Worm (Caenorhabditis elegans) whole organism, L2 larva: ENCODE results near the gene hira-1.

Experiments
- C34F6.9 ChIP-seq: fragments of 150-350 bp; optimal IDR thresholded peaks from 2 replicates; lab custom pipeline; 2014; ENCODE audit warnings: missing biosample characterization, missing genetic modification characterization
- ZK546.5 ChIP-seq: sonication (generic microtip); optimal IDR thresholded peaks from 2 replicates; lab custom pipeline; 2017; ENCODE audit warnings: missing biosample characterization, missing genetic modification characterization
- alr-1 ChIP-seq: fragments of 150-350 bp; optimal IDR thresholded peaks from 2 replicates; lab custom pipeline; 2014; ENCODE audit warnings: missing biosample characterization, missing genetic modification characterization
- aly-2 ChIP-seq: fragments of 150-350 bp; optimal IDR thresholded peaks from 2 replicates; lab custom pipeline; 2014; ENCODE audit warnings: missing biosample characterization, missing genetic modification characterization
- ama-1 ChIP-seq: fragments of 150-350 bp; optimal IDR thresholded peaks from 2 replicates; lab custom pipeline; 2018; ENCODE audit warnings: inconsistent platforms
- blmp-1 ChIP-seq: sonication (generic microtip); optimal IDR thresholded peaks from 2 replicates; lab custom pipeline; 2017; ENCODE audit warnings: missing genetic modification characterization, mild to moderate bottlenecking, missing compliant biosample characterization, antibody characterized with exemption, moderate library complexity; ENCODE audit not compliant: insufficient read depth
- ceh-16 ChIP-seq: fragments of 150-350 bp; optimal IDR thresholded peaks from 2 replicates; lab custom pipeline; 2014; ENCODE audit warnings: missing biosample characterization, missing genetic modification characterization
- ceh-82 ChIP-seq: fragments of 150-350 bp; optimal IDR thresholded peaks from 2 replicates; lab custom pipeline; 2014; ENCODE audit warnings: missing biosample characterization, missing genetic modification characterization
- crh-2 ChIP-seq: sonication (generic microtip); optimal IDR thresholded peaks from 2 replicates; lab custom pipeline; 2017; ENCODE audit warnings: missing biosample characterization, missing genetic modification characterization
- elt-3 ChIP-seq: sonication (generic microtip); optimal IDR thresholded peaks from 2 replicates; lab custom pipeline; 2017; ENCODE audit warnings: missing biosample characterization, missing genetic modification characterization
- fos-1 ChIP-seq: fragments of 150-350 bp; optimal IDR thresholded peaks from 2 replicates; lab custom pipeline; 2014; ENCODE audit warnings: missing biosample characterization, missing genetic modification characterization
- gmeb-1 ChIP-seq: fragments of 150-350 bp; optimal IDR thresholded peaks from 2 replicates; lab custom pipeline; 2014; ENCODE audit warnings: missing biosample characterization, missing genetic modification characterization
- lin-11 ChIP-seq: fragments of 150-350 bp; sonication (generic microtip); optimal IDR thresholded peaks from 2 replicates; lab custom pipeline; 2014; ENCODE audit warnings: missing biosample characterization, missing genetic modification characterization, inconsistent platforms, mixed read lengths
- lin-13 ChIP-seq: fragments of 150-350 bp; optimal IDR thresholded peaks from 2 replicates; lab custom pipeline; 2014; ENCODE audit warnings: missing biosample characterization, missing genetic modification reagents, missing genetic modification characterization
- lin-39 ChIP-seq: fragments of 150-350 bp; optimal IDR thresholded peaks from 2 replicates; lab custom pipeline; 2014; ENCODE audit warnings: missing biosample characterization, missing genetic modification reagents, missing genetic modification characterization
- lsy-2 ChIP-seq, 2 experiments: fragments of 150-350 bp in 1 of 2; sonication (generic microtip) in 1 of 2; optimal IDR thresholded peaks; 2 replicates each; lab custom pipeline; 2014 to 2017; ENCODE audit warnings: missing biosample characterization in 2 of 2, missing genetic modification characterization in 2 of 2
- mab-5 ChIP-seq: fragments of 150-350 bp; optimal IDR thresholded peaks from 2 replicates; lab custom pipeline; 2014; ENCODE audit warnings: missing biosample characterization, missing genetic modification characterization
- mbf-1 ChIP-seq: sonication (generic microtip); optimal IDR thresholded peaks from 2 replicates; lab custom pipeline; 2017; ENCODE audit warnings: missing biosample characterization, missing genetic modification characterization
- mdl-1 ChIP-seq, 2 experiments: fragments of 150-350 bp in 1 of 2; sonication (generic microtip) in 1 of 2; optimal IDR thresholded peaks; 2 replicates each; lab custom pipeline; 2017; ENCODE audit warnings: missing biosample characterization in 2 of 2, missing genetic modification characterization in 2 of 2
- nhr-11 ChIP-seq: fragments of 150-350 bp; optimal IDR thresholded peaks from 2 replicates; lab custom pipeline; 2014; ENCODE audit warnings: missing biosample characterization, missing genetic modification characterization
- nhr-12 ChIP-seq: fragments of 150-350 bp; optimal IDR thresholded peaks from 2 replicates; lab custom pipeline; 2014; ENCODE audit warnings: missing biosample characterization, missing genetic modification characterization
- nhr-129 ChIP-seq: fragments of 150-350 bp; optimal IDR thresholded peaks from 2 replicates; lab custom pipeline; 2014; ENCODE audit warnings: missing biosample characterization, missing genetic modification characterization
- nhr-23 ChIP-seq: fragments of 150-350 bp; optimal IDR thresholded peaks from 2 replicates; lab custom pipeline; 2014; ENCODE audit warnings: missing biosample characterization, missing genetic modification reagents, missing genetic modification characterization
- nhr-237 ChIP-seq: fragments of 150-350 bp; optimal IDR thresholded peaks from 2 replicates; lab custom pipeline; 2014; ENCODE audit warnings: missing biosample characterization, missing genetic modification characterization
- nhr-25 ChIP-seq: fragments of 150-350 bp; sonication (generic microtip); optimal IDR thresholded peaks from 3 replicates; lab custom pipeline; 2014; ENCODE audit warnings: missing biosample characterization, missing genetic modification characterization
- nhr-6 ChIP-seq: fragments of 150-350 bp; optimal IDR thresholded peaks from 2 replicates; lab custom pipeline; 2014; ENCODE audit warnings: missing biosample characterization, missing genetic modification characterization
- nhr-77 ChIP-seq: fragments of 150-350 bp; optimal IDR thresholded peaks from 2 replicates; lab custom pipeline; 2014; ENCODE audit warnings: missing biosample characterization, missing genetic modification characterization
- peb-1 ChIP-seq: fragments of 150-350 bp; optimal IDR thresholded peaks from 2 replicates; lab custom pipeline; 2014; ENCODE audit warnings: missing biosample characterization, missing genetic modification characterization
- skn-1 ChIP-seq: sonication (generic microtip); optimal IDR thresholded peaks from 2 replicates; lab custom pipeline; 2017; ENCODE audit warnings: missing biosample characterization, missing genetic modification characterization
- sma-3 ChIP-seq: sonication (generic microtip); optimal IDR thresholded peaks from 2 replicates; lab custom pipeline; 2016; ENCODE audit warnings: missing genetic modification reagents, missing genetic modification characterization, missing compliant biosample characterization
- snpc-4 ChIP-seq: fragments of 150-350 bp; optimal IDR thresholded peaks from 2 replicates; lab custom pipeline; 2014; ENCODE audit warnings: missing biosample characterization, missing genetic modification characterization
- unc-39 ChIP-seq: fragments of 150-350 bp; optimal IDR thresholded peaks from 2 replicates; lab custom pipeline; 2014; ENCODE audit warnings: missing biosample characterization, missing genetic modification characterization
- unc-55 ChIP-seq: fragments of 150-350 bp; sonication (generic microtip); optimal IDR thresholded peaks from 3 replicates; lab custom pipeline; 2014; ENCODE audit warnings: missing biosample characterization, missing genetic modification reagents, missing genetic modification characterization
- unc-62 ChIP-seq: fragments of 150-350 bp; optimal IDR thresholded peaks from 2 replicates; lab custom pipeline; 2014; ENCODE audit warnings: missing biosample characterization, missing genetic modification reagents, missing genetic modification characterization
- zag-1 ChIP-seq: fragments of 150-350 bp; optimal IDR thresholded peaks from 2 replicates; lab custom pipeline; 2014; ENCODE audit warnings: missing biosample characterization, missing genetic modification characterization
- ztf-1 ChIP-seq: fragments of 200-800 bp; sonication (Bioruptor generic); conservative IDR thresholded peaks from 2 replicates; pipeline ENCODE4 v1.3.6; 2022; ENCODE audit warnings: missing genetic modification characterization, missing compliant biosample characterization
- ztf-11 ChIP-seq: sonication (generic microtip); optimal IDR thresholded peaks from 2 replicates; lab custom pipeline; 2017; ENCODE audit warnings: missing biosample characterization, missing genetic modification characterization

Gene hira-1

ce11 chrIII:5146749-5147148 is 44.2 kb upstream of the hira-1 start:
- peak; percentile 5 for TF ChIP-seq crh-2 (tag; lab: Kevin White, UChicago)
- TF ChIP-seq nhr-12 (tag; lab: Kevin White, UChicago), result no peak
- peak; percentile 52 for TF ChIP-seq fos-1 (tag; lab: Kevin White, UChicago)

ce11 chrIII:5147445-5147844 is 43.5 kb upstream of the hira-1 start:
- no peak for TF ChIP-seq ZK546.5
- TF ChIP-seq nhr-25, result no peak
- no peak for TF ChIP-seq nhr-23 (tag; lab: Kevin White, UChicago)
- no peak for TF ChIP-seq nhr-237 (tag; lab: Kevin White, UChicago)
- no peak for TF ChIP-seq gmeb-1
- TF ChIP-seq mdl-1 (tag; optimal IDR thresholded peaks at IDR 0.05; lab: Kevin White, UChicago), result no peak
- TF ChIP-seq ama-1 (lab: Kevin White, UChicago), result no peak
- TF ChIP-seq ztf-1 (GFP tag; lab: Robert Waterston, UW), result no peak
- TF ChIP-seq alr-1 (tag; lab: Kevin White, UChicago), result no peak
- TF ChIP-seq elt-3 (tag; lab: Kevin White, UChicago), result no peak
- no peak for TF ChIP-seq lin-13 (GFP tag; lab: Kevin White, UChicago)
- TF ChIP-seq, all 48 proteins: peak for 0

DNA sequence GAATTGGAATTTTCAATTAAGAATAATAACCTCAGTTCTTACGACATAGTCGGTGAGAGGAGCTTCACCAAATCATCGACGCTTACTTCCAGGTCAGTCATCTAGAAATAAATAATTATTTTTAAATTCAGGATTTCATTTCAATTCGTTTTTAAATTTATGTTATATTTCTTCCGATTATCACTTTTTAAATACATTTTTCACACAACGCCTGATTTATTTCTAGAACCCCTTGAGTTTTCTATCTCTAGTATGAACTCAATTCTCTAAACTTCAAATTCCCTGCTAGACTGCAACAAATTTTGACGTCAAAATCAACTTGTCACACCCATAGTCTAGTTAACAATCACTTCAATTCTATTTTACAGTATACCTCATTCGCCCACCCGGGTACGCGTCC is 41.4 kb upstream of the hira-1 start, which contains the start of gene Y54H5A.2:
TSS of gene Y54H5A.2 (minus strand) at position 101 of the 400 bp plus-strand sequence.
- no peak for TF ChIP-seq sma-3
- TF ChIP-seq peb-1 (tag; lab: Kevin White, UChicago), result no peak
- no peak for TF ChIP-seq zag-1 (tag; lab: Kevin White, UChicago)
- TF ChIP-seq nhr-237 (tag; lab: Kevin White, UChicago), result no peak

- TF ChIP-seq unc-39 (tag; lab: Kevin White, UChicago) (no peak), mab-5 (tag; lab: Kevin White, UChicago) (no peak), zag-1 (tag; lab: Kevin White, UChicago) (no peak), nhr-6 (no peak), lin-11 (tag; lab: Kevin White, UChicago) (no peak), unc-55 (GFP tag; lab: Kevin White, UChicago) (no peak), lin-13 (GFP tag; lab: Kevin White, UChicago) (no peak)
These were observed 40.9 kb upstream of the hira-1 start for ce11 chrIII:5150012-5150411.

- no peak for TF ChIP-seq ceh-16
- TF ChIP-seq lin-13 (GFP tag; lab: Kevin White, UChicago), result no peak
- no peak for TF ChIP-seq crh-2 (tag; lab: Kevin White, UChicago)
- TF ChIP-seq unc-62 (GFP tag; lab: Kevin White, UChicago), result no peak
- TF ChIP-seq nhr-129 (tag; lab: Kevin White, UChicago), result no peak
- TF ChIP-seq aly-2 (tag; lab: Kevin White, UChicago), result no peak
- no peak for TF ChIP-seq fos-1 (tag; lab: Kevin White, UChicago)
- no peak for TF ChIP-seq skn-1 (tag; lab: Kevin White, UChicago)
- no peak for TF ChIP-seq ztf-11 (tag; lab: Kevin White, UChicago)
- TF ChIP-seq lsy-2 (tag; optimal IDR thresholded peaks at IDR 0.05; lab: Kevin White, UChicago), result no peak
- TF ChIP-seq mdl-1 (tag; optimal IDR thresholded peaks at IDR 0.05; lab: Kevin White, UChicago), result no peak
- TF ChIP-seq C34F6.9 (tag; lab: Kevin White, UChicago), result no peak
These were observed 39.9 kb upstream of the hira-1 start for ce11 chrIII:5150980-5151379.

- TF ChIP-seq aly-2 (tag; lab: Kevin White, UChicago) (no peak), crh-2 (tag; lab: Kevin White, UChicago) (peak; percentile 21), lin-13 (GFP tag; lab: Kevin White, UChicago) (no peak), nhr-11 (tag; lab: Kevin White, UChicago) (no peak), lsy-2 (tag; optimal IDR thresholded peaks at IDR 0.05; lab: Kevin White, UChicago) (peak in 1 of 2 experiments; percentile 54), unc-62 (GFP tag; lab: Kevin White, UChicago) (no peak), mab-5 (tag; lab: Kevin White, UChicago) (no peak), ZK546.5 (no peak), ama-1 (lab: Kevin White, UChicago) (no peak), unc-55 (GFP tag; lab: Kevin White, UChicago) (peak; percentile 80), nhr-6 (no peak), skn-1 (tag; lab: Kevin White, UChicago) (no peak), ztf-1 (GFP tag; lab: Robert Waterston, UW) (no peak), ztf-11 (tag; lab: Kevin White, UChicago) (no peak), unc-39 (tag; lab: Kevin White, UChicago) (no peak), snpc-4 (tag; lab: Kevin White, UChicago) (no peak), nhr-237 (tag; lab: Kevin White, UChicago) (no peak), gmeb-1 (no peak), fos-1 (tag; lab: Kevin White, UChicago) (no peak), elt-3 (tag; lab: Kevin White, UChicago) (no peak), lin-39 (tag; lab: Kevin White, UChicago) (no peak), peb-1 (tag; lab: Kevin White, UChicago) (no peak), blmp-1 (tag; lab: Kevin White, UChicago) (no peak), nhr-77 (tag; lab: Kevin White, UChicago) (no peak), mbf-1 (tag; lab: Kevin White, UChicago) (no peak), C34F6.9 (tag; lab: Kevin White, UChicago) (peak; percentile 64), ceh-82 (tag; lab: Kevin White, UChicago) (no peak)
These were observed 37.8 kb upstream of the hira-1 start, which contains the start of the genes rbm-42 and grwd-1 for ce11 chrIII:5153137-5153536. TSS of gene rbm-42 (minus strand) at chrIII:5153229. TSS of gene grwd-1 (plus strand) at chrIII:5153464.
